Fruit fly (Drosophila melanogaster): Measurements from ENCODE around the gene CG5250.

The CG5250 gene

dm6 chr3R:19211778-19212177 lies 17.3 kb downstream of the CG5250 start, which contains the start of gene cry (continued):
- no peak for TF ChIP-seq CG6175 (GFP tag; IDR thresholded peaks at IDR 0.05)
- no peak for TF ChIP-seq CG7556 (GFP tag; optimal IDR thresholded peaks at IDR 0.05)
- TF ChIP-seq CG8290 (GFP tag; optimal IDR thresholded peaks at IDR 0.05), result no peak
- no peak for TF ChIP-seq CG8290 (tag; optimal IDR thresholded peaks at IDR 0.05)
- TF ChIP-seq CG9797 (GFP tag; optimal IDR thresholded peaks at IDR 0.05), result no peak
- peak; percentile 37; the same call in 1 of the 3 replicates for TF ChIP-seq tgo (GFP tag; IDR thresholded peaks at IDR 0.05)
- no peak for TF ChIP-seq stc (GFP tag; IDR thresholded peaks at IDR 0.05)
- no peak for TF ChIP-seq chm (GFP tag; IDR thresholded peaks at IDR 0.05)
- peak; percentile 84 for TF ChIP-seq nmo (GFP tag; optimal IDR thresholded peaks at IDR 0.05)
- no peak for TF ChIP-seq nau (GFP tag; optimal IDR thresholded peaks at IDR 0.05)
- no peak for TF ChIP-seq aop (GFP tag; IDR thresholded peaks at IDR 0.05)
- no peak for TF ChIP-seq mirr (GFP tag; optimal IDR thresholded peaks at IDR 0.05)
- no peak for TF ChIP-seq Ravus (GFP tag; IDR thresholded peaks at IDR 0.05)
- TF ChIP-seq sd (tag; optimal IDR thresholded peaks at IDR 0.05), result no peak
- TF ChIP-seq CG18599 (GFP tag; optimal IDR thresholded peaks at IDR 0.05), result peak; percentile 32
- no peak for TF ChIP-seq jigr1 (GFP tag; IDR thresholded peaks at IDR 0.05)
- no peak for TF ChIP-seq CG13287 (GFP tag; IDR thresholded peaks at IDR 0.05; ENCODE audit: partially characterized antibody)
- TF ChIP-seq Atf6 (GFP tag; IDR thresholded peaks at IDR 0.05), result no peak
- no peak for TF ChIP-seq C15 (GFP tag; IDR thresholded peaks at IDR 0.05)
- TF ChIP-seq pho (GFP tag; optimal IDR thresholded peaks at IDR 0.05), result no peak
- TF ChIP-seq tll (GFP tag; optimal IDR thresholded peaks at IDR 0.05), result no peak
- no peak for TF ChIP-seq CG7372 (GFP tag; IDR thresholded peaks at IDR 0.05)
- no peak for TF ChIP-seq salm (tag; optimal IDR thresholded peaks at IDR 0.05)
- no peak for TF ChIP-seq Dip3 (GFP tag; optimal IDR thresholded peaks at IDR 0.05)
- TF ChIP-seq knrl (GFP tag; IDR thresholded peaks at IDR 0.05; ENCODE audit: partially characterized antibody), result no peak
- TF ChIP-seq CG1233 (GFP tag; optimal IDR thresholded peaks at IDR 0.05), result peak; percentile 38
- peak; percentile 43 for TF ChIP-seq row (GFP tag; IDR thresholded peaks at IDR 0.05)
- no peak for TF ChIP-seq MESR4 (GFP tag; optimal IDR thresholded peaks at IDR 0.05)
- TF ChIP-seq chinmo (GFP tag; IDR thresholded peaks at IDR 0.05; ENCODE audit: partially characterized antibody), result no peak
- no peak for TF ChIP-seq CG4328 (GFP tag; optimal IDR thresholded peaks at IDR 0.05)
- TF ChIP-seq Chrac-16 (GFP tag; optimal IDR thresholded peaks at IDR 0.05), result peak; percentile 42
- no peak for TF ChIP-seq CG14014 (GFP tag; IDR thresholded peaks at IDR 0.05)
- TF ChIP-seq CG10543 (GFP tag; optimal IDR thresholded peaks at IDR 0.05), result no peak
- TF ChIP-seq Elba2 (GFP tag; optimal IDR thresholded peaks at IDR 0.05), result no peak
- no peak for TF ChIP-seq cas (GFP tag; IDR thresholded peaks at IDR 0.05)
- TF ChIP-seq CG12219 (GFP tag; optimal IDR thresholded peaks at IDR 0.05), result peak; percentile 8
- no peak for TF ChIP-seq maf-S (GFP tag; optimal IDR thresholded peaks at IDR 0.05)
- TF ChIP-seq ems (GFP tag; optimal IDR thresholded peaks at IDR 0.05), result no peak
- no peak for TF ChIP-seq yki (optimal IDR thresholded peaks at IDR 0.05)
- TF ChIP-seq insv (GFP tag; optimal IDR thresholded peaks at IDR 0.05), result no peak
- no peak for TF ChIP-seq da (GFP tag; optimal IDR thresholded peaks at IDR 0.05)
- TF ChIP-seq odd (GFP tag; optimal IDR thresholded peaks at IDR 0.05), result no peak
- no peak for TF ChIP-seq CG6272 (GFP tag; IDR thresholded peaks at IDR 0.05)
- peak; percentile 41 for TF ChIP-seq CG4820 (GFP tag; optimal IDR thresholded peaks at IDR 0.05)
- TF ChIP-seq bcd (GFP tag; optimal IDR thresholded peaks at IDR 0.05), result peak; percentile 51
- no peak for TF ChIP-seq pzg (GFP tag; optimal IDR thresholded peaks at IDR 0.05)
- TF ChIP-seq nom (GFP tag; optimal IDR thresholded peaks at IDR 0.05), result peak; percentile 80
- no peak for TF ChIP-seq lilli (GFP tag; optimal IDR thresholded peaks at IDR 0.05)
- no peak for TF ChIP-seq repo (GFP tag; optimal IDR thresholded peaks at IDR 0.05)
- no peak for TF ChIP-seq CG11398 (GFP tag; optimal IDR thresholded peaks at IDR 0.05)
- TF ChIP-seq z (GFP tag; IDR thresholded peaks at IDR 0.05), result no peak
- TF ChIP-seq CG13424 (tag; optimal IDR thresholded peaks at IDR 0.05), result peak; percentile 68
- TF ChIP-seq bowl (GFP tag; IDR thresholded peaks at IDR 0.05), result no peak
